Worm (Caenorhabditis elegans) whole organism, L3 larva: ENCODE data around the gene F31E9.3.

Source experiments
- ZK546.5 ChIP-seq: sonication (generic microtip); optimal IDR thresholded peaks from 2 replicates; lab custom pipeline; 2017; ENCODE audit warnings: missing biosample characterization, missing genetic modification characterization
- ama-1 ChIP-seq: fragments of 150-350 bp; optimal IDR thresholded peaks from 2 replicates; lab custom pipeline; 2018
- fos-1 ChIP-seq: fragments of 150-350 bp; optimal IDR thresholded peaks from 2 replicates; lab custom pipeline; 2014; ENCODE audit warnings: missing biosample characterization, missing genetic modification characterization
- ztf-11 ChIP-seq: fragments of 150-350 bp; optimal IDR thresholded peaks from 2 replicates; lab custom pipeline; 2014; ENCODE audit warnings: missing biosample characterization, missing genetic modification characterization

DNA sequence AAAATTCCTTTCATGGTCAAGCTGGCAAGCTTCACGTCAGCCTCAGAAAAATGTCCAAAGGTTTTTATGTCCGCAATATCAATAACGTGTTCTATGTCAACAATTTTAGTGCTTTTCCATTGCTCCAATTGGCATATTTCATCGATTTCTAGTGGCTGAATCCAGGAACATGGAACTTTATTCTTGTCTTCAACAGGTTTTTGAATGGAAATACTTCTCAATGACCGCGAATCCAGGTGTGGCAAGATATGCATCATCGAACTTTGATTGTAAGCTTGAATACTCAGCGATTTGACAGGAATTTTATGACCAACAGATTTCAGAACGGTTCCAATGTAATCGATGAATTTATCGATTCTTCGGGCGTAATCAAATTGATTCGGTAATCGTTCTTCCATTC, 23.7 kb upstream of the F31E9.3 start:
- TF ChIP-seq ztf-11 (tag; lab: Kevin White, UChicago) (no peak), ZK546.5 (no peak), fos-1 (tag; lab: Kevin White, UChicago) (no peak), ama-1 (lab: Kevin White, UChicago) (no peak)
